Worm (Caenorhabditis elegans): ENCODE results near the gene ZC513.3.

DNA sequence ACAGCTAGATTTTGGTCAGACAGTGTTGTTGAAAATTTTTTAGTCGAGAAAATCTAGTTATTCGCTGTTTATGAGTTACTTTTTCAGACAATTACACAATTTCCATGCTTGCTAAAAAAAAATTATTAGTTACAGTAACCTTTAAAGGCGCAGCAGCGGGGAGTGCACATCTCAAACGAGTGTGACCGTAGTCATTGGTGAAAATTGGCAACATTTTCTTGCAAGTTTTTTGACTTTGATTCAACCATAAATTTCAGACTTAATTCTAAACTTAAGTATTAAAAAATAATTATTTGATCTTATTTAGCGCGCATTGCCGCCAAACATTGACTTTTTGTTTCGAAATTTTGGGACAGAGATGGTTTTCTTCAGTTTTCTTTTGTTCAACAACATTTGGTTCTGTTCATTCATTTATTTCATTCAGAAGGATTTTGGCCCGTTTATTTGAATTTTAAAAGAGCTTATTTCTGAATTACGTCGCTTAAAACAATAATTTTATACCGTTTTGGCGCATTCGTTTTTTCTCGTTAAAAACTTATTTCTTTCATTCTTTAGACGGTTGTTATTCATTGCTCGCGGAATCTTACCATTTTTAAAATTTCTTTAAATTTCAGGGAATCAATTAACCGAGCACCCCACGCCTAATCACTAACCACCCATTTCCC, 17.8 kb upstream of the ZC513.3 start, which contains the start of gene oma-2:
- TF ChIP-seq ztf-29 (GFP tag; IDR thresholded peaks at IDR 0.05) (no peak), flt-1 (GFP tag; IDR thresholded peaks at IDR 0.05) (no peak), tab-1 (GFP tag; IDR thresholded peaks at IDR 0.05) (no peak), klf-2 (GFP tag; conservative IDR thresholded peaks at IDR 0.05) (no peak), ref-1 (GFP tag; conservative IDR thresholded peaks at IDR 0.05) (no peak), cog-1 (tag; optimal IDR thresholded peaks at IDR 0.05) (no peak), ztf-23 (GFP tag; IDR thresholded peaks at IDR 0.05) (no peak), T22C8.4 (GFP tag; IDR thresholded peaks at IDR 0.05) (no peak)
